Worm (Caenorhabditis elegans) whole organism, mixed stage, embryonic: Measurements from ENCODE around the gene F44E5.1.
A peak's percentile ranks its signal among the peaks of the same experiment; 100 is the strongest.

Source experiments
- M03D4.4 ChIP-seq: sonication (generic microtip); optimal IDR thresholded peaks from 2 replicates; lab custom pipeline; 2017; ENCODE audit warnings: mild to moderate bottlenecking, missing genetic modification characterization, missing compliant biosample characterization
- bed-3 ChIP-seq: fragments of 200-800 bp; sonication (Bioruptor generic); optimal IDR thresholded peaks from 3 replicates; lab custom pipeline; 2018; ENCODE audit warnings: mild to moderate bottlenecking, missing genetic modification characterization, moderate library complexity, missing compliant biosample characterization
- blmp-1 ChIP-seq: fragments of 150-350 bp; optimal IDR thresholded peaks from 2 replicates; lab custom pipeline; 2014; ENCODE audit warnings: missing biosample characterization, missing genetic modification characterization
- ceh-39 ChIP-seq: fragments of 150-350 bp; optimal IDR thresholded peaks from 2 replicates; lab custom pipeline; 2014; ENCODE audit warnings: missing biosample characterization, missing genetic modification characterization
- ceh-83 ChIP-seq: fragments of 200-800 bp; sonication (Bioruptor generic); optimal IDR thresholded peaks from 2 replicates; lab custom pipeline; 2018; ENCODE audit warnings: mild to moderate bottlenecking, missing genetic modification characterization, missing compliant biosample characterization
- ces-1 ChIP-seq: fragments of 150-350 bp; optimal IDR thresholded peaks from 2 replicates; lab custom pipeline; 2014; ENCODE audit warnings: missing biosample characterization, missing genetic modification reagents, missing genetic modification characterization
- cnd-1 ChIP-seq: fragments of 200-800 bp; sonication (Bioruptor generic); optimal IDR thresholded peaks from 2 replicates; lab custom pipeline; 2018; ENCODE audit warnings: mild to moderate bottlenecking, missing genetic modification characterization, missing compliant biosample characterization
- drap-1 ChIP-seq: fragments of 200-800 bp; sonication (Bioruptor generic); optimal IDR thresholded peaks from 3 replicates; lab custom pipeline; 2018; ENCODE audit warnings: mild to moderate bottlenecking, missing genetic modification characterization, missing compliant biosample characterization
- elt-3 ChIP-seq: fragments of 150-350 bp; optimal IDR thresholded peaks from 2 replicates; lab custom pipeline; 2014; ENCODE audit warnings: missing biosample characterization, missing genetic modification characterization
- flh-1 ChIP-seq: fragments of 200-800 bp; sonication (Bioruptor generic); optimal IDR thresholded peaks from 2 replicates; lab custom pipeline; 2018; ENCODE audit warnings: mild to moderate bottlenecking, missing genetic modification characterization, moderate library complexity, missing compliant biosample characterization
- ham-2 ChIP-seq: fragments of 200-800 bp; sonication (Bioruptor generic); optimal IDR thresholded peaks from 2 replicates; lab custom pipeline; 2018; ENCODE audit warnings: mild to moderate bottlenecking, missing genetic modification characterization, missing compliant biosample characterization
- hlh-1 ChIP-seq: fragments of 150-350 bp; optimal IDR thresholded peaks from 2 replicates; lab custom pipeline; 2014; ENCODE audit warnings: missing biosample characterization, missing genetic modification reagents, missing genetic modification characterization
- lin-13 ChIP-seq: fragments of 150-350 bp; optimal IDR thresholded peaks from 2 replicates; lab custom pipeline; 2014; ENCODE audit warnings: missing biosample characterization, missing genetic modification characterization
- lin-32 ChIP-seq: fragments of 200-800 bp; sonication (Bioruptor generic); optimal IDR thresholded peaks from 2 replicates; lab custom pipeline; 2018; ENCODE audit warnings: mild to moderate bottlenecking, missing genetic modification characterization, missing compliant biosample characterization
- lsy-2 ChIP-seq: fragments of 150-350 bp; optimal IDR thresholded peaks from 2 replicates; lab custom pipeline; 2014; ENCODE audit warnings: missing biosample characterization, missing genetic modification characterization
- mab-5 ChIP-seq: fragments of 150-350 bp; optimal IDR thresholded peaks from 2 replicates; lab custom pipeline; 2014; ENCODE audit warnings: missing biosample characterization, missing genetic modification characterization
- mep-1 ChIP-seq: fragments of 150-350 bp; optimal IDR thresholded peaks from 2 replicates; lab custom pipeline; 2017; ENCODE audit warnings: missing biosample characterization, missing genetic modification reagents, missing genetic modification characterization, inconsistent platforms
- mls-2 ChIP-seq: sonication (generic microtip); optimal IDR thresholded peaks from 2 replicates; lab custom pipeline; 2016; ENCODE audit warnings: mild to moderate bottlenecking, missing genetic modification characterization, moderate library complexity, missing compliant biosample characterization
- nhr-2 ChIP-seq: fragments of 150-350 bp; optimal IDR thresholded peaks from 2 replicates; lab custom pipeline; 2014; ENCODE audit warnings: missing biosample characterization, missing genetic modification characterization
- nhr-237 ChIP-seq: fragments of 150-350 bp; optimal IDR thresholded peaks from 2 replicates; lab custom pipeline; 2014; ENCODE audit warnings: missing biosample characterization, missing genetic modification characterization
- nhr-28 ChIP-seq: fragments of 150-350 bp; optimal IDR thresholded peaks from 2 replicates; lab custom pipeline; 2014; ENCODE audit warnings: missing biosample characterization, missing genetic modification characterization
- nhr-76 ChIP-seq: sonication (generic microtip); optimal IDR thresholded peaks from 2 replicates; lab custom pipeline; 2017; ENCODE audit warnings: missing biosample characterization, missing genetic modification characterization
- pha-4 ChIP-seq: fragments of 150-350 bp; optimal IDR thresholded peaks from 2 replicates; lab custom pipeline; 2018; ENCODE audit warnings: missing biosample characterization, missing genetic modification reagents, missing genetic modification characterization
- snpc-4 ChIP-seq: fragments of 150-350 bp; optimal IDR thresholded peaks from 2 replicates; lab custom pipeline; 2014; ENCODE audit warnings: missing biosample characterization, missing genetic modification characterization
- sptf-1 ChIP-seq: sonication (generic microtip); optimal IDR thresholded peaks from 2 replicates; lab custom pipeline; 2017; ENCODE audit warnings: mild to moderate bottlenecking, missing genetic modification characterization, moderate library complexity, missing compliant biosample characterization
- tbx-8 ChIP-seq: fragments of 200-800 bp; sonication (Bioruptor generic); optimal IDR thresholded peaks from 2 replicates; lab custom pipeline; 2018; ENCODE audit warnings: mild to moderate bottlenecking, missing genetic modification characterization, moderate library complexity, missing compliant biosample characterization
- unc-120 ChIP-seq: sonication (generic microtip); optimal IDR thresholded peaks from 2 replicates; lab custom pipeline; 2017; ENCODE audit warnings: missing genetic modification characterization, missing compliant biosample characterization; ENCODE audit not compliant: poor library complexity, severe bottlenecking
- unc-39 ChIP-seq: fragments of 150-350 bp; optimal IDR thresholded peaks from 2 replicates; lab custom pipeline; 2014; ENCODE audit warnings: missing biosample characterization, missing genetic modification characterization
- unc-62 ChIP-seq: fragments of 150-350 bp; optimal IDR thresholded peaks from 2 replicates; lab custom pipeline; 2014; ENCODE audit warnings: missing biosample characterization, missing genetic modification reagents, missing genetic modification characterization
- zip-8 ChIP-seq: fragments of 150-350 bp; optimal IDR thresholded peaks from 2 replicates; lab custom pipeline; 2014; ENCODE audit warnings: missing biosample characterization, missing genetic modification characterization

Gene F44E5.1

ce11 chrII:11756684-11757107, 17.7 kb downstream of the F44E5.1 start:
- TF ChIP-seq nhr-2 (tag; lab: Kevin White, UChicago) (peak; percentile 59), ces-1 (GFP tag; lab: Kevin White, UChicago) (peak; percentile 43), zip-8 (tag; lab: Kevin White, UChicago) (no peak), unc-120 (no peak)

ce11 chrII:11753186-11753585, 21.2 kb downstream of the F44E5.1 start:
- TF ChIP-seq tbx-8 (GFP tag; lab: Kevin White, UChicago) (no peak), ces-1 (GFP tag; lab: Kevin White, UChicago) (peak; percentile 71)

- peak; percentile 22 for TF ChIP-seq mep-1 (tag; lab: Kevin White, UChicago)
- TF ChIP-seq zip-8 (tag; lab: Kevin White, UChicago), result no peak
- no peak for TF ChIP-seq nhr-2 (tag; lab: Kevin White, UChicago)
- TF ChIP-seq mls-2 (tag; lab: Kevin White, UChicago), result peak; percentile 54
- TF ChIP-seq ces-1 (GFP tag; lab: Kevin White, UChicago), result peak; percentile 76
- peak; percentile 15 for TF ChIP-seq unc-62 (GFP tag; lab: Kevin White, UChicago)
- TF ChIP-seq, all 35 proteins: peak for 4
These were observed 22.7 kb downstream of the F44E5.1 start for ce11 chrII:11751615-11752174.

ce11 chrII:11749490-11750172, 24.7 kb downstream of the F44E5.1 start:
- TF ChIP-seq lsy-2 (tag; lab: Kevin White, UChicago) (peak; percentile 67), unc-39 (tag; lab: Kevin White, UChicago) (peak; percentile 9), nhr-28 (no peak), lin-13 (peak; percentile 54), elt-3 (tag; lab: Kevin White, UChicago) (no peak), M03D4.4 (tag; lab: Kevin White, UChicago) (peak; percentile 83), blmp-1 (no peak), mep-1 (tag; lab: Kevin White, UChicago) (peak; percentile 65), ham-2 (GFP tag; lab: Kevin White, UChicago) (peak; percentile 99), ceh-39 (peak; percentile 31), tbx-8 (GFP tag; lab: Kevin White, UChicago) (peak; percentile 51), mls-2 (tag; lab: Kevin White, UChicago) (peak; percentile 65), flh-1 (GFP tag; lab: Kevin White, UChicago) (peak; percentile 32), sptf-1 (tag; lab: Kevin White, UChicago) (peak; percentile 58), cnd-1 (tag; lab: Kevin White, UChicago) (peak; percentile 29), drap-1 (peak; percentile 78), hlh-1 (tag; lab: Kevin White, UChicago) (peak; percentile 76), ces-1 (GFP tag; lab: Kevin White, UChicago) (peak; percentile 42), unc-120 (peak; percentile 99), lin-32 (GFP tag; lab: Kevin White, UChicago) (peak; percentile 36), zip-8 (tag; lab: Kevin White, UChicago) (no peak), pha-4 (tag; lab: Kevin White, UChicago) (peak; percentile 74), unc-62 (GFP tag; lab: Kevin White, UChicago) (peak; percentile 71), mab-5 (tag; lab: Kevin White, UChicago) (no peak), nhr-2 (tag; lab: Kevin White, UChicago) (peak; percentile 22), nhr-237 (peak; percentile 35), snpc-4 (tag; lab: Kevin White, UChicago) (no peak), ceh-83 (peak; percentile 74)

- no peak for TF ChIP-seq drap-1
- no peak for TF ChIP-seq blmp-1
- TF ChIP-seq unc-120, result no peak
- TF ChIP-seq sptf-1 (tag; lab: Kevin White, UChicago), result no peak
- no peak for TF ChIP-seq bed-3
- TF ChIP-seq nhr-28, result no peak
- no peak for TF ChIP-seq nhr-76 (tag; lab: Kevin White, UChicago)
- TF ChIP-seq snpc-4 (tag; lab: Kevin White, UChicago), result no peak
- no peak for TF ChIP-seq flh-1 (GFP tag; lab: Kevin White, UChicago)
- no peak for TF ChIP-seq ces-1 (GFP tag; lab: Kevin White, UChicago)
These were observed 25.9 kb downstream of the F44E5.1 start, which contains the start of the genes F44E5.17 and gpb-1 for ce11 chrII:11748494-11748893. F44E5.17 (minus strand) TSS chrII:11748594. gpb-1 (minus strand) TSS chrII:11748611.
